Comparison of ENCODE assay signal across 1 fruit fly cellular context in the genomic region with DNA sequence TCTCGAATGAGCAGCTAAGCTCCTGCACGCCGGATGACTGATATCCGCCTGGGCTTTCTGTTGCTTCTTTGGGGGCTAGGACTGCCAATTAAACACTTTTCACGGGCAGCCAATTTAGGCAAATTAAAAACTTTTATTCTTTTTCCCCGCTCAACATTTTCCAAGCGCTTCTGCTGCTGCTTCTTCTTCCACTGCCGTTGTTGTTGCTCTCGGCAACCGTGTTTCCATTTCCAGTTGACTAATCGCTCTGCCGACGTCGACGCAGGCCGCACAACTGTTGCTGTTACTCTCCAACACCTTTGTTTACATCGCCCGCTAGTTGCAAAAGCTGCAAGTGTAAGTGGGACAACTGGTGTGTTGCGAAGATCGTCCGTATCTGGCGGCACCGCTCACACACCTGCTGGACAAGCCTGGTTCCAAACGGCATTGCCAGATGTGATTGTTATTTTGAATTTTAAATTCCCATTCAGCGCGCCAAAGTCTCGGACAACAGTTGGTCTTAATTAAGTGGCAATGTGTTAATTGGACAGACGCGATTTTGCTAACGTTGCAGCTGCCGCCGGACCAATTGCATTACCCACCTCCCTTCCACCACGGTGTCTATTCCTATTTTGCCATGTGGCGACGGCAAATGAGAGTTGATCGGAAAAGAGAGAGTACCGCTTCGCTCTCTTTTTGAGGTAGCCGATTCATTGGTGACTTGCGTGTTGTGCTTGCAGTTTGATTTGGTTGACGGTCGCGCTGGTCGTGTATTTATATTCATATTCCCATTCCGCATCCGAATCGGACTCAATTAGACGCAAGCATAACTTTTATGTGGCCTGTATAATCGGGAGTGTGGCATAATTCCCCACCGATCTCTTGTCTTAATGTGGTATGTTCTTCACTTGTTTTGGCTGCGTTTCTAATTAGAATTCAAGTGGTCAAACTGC.
TF ChIP-seq lines count a peak whose summit lies in the region.

A gene (minus strand): TSS at position 199 of the 932 bp plus-strand sequence.

TF ChIP-seq in whole organism, embryonic, 481 proteins besides CTCF, POLR2A, EP300 and RAD21 (continued from another document and continues in another):
- TF ChIP-seq HmgD (GFP tag; optimal IDR thresholded peaks at IDR 0.05; lab: Kevin White, UChicago) (no peak), Med (GFP tag; lab: Kevin White, UChicago) (peak; percentile 79), CG4360 (GFP tag; IDR thresholded peaks at IDR 0.05; lab: Robert Waterston, UW) (peak; percentile 90), dmrt11E (tag; optimal IDR thresholded peaks at IDR 0.05; lab: Kevin White, UChicago) (no peak), Rfx (GFP tag; IDR thresholded peaks at IDR 0.05; lab: Robert Waterston, UW) (peak; percentile 34; the same call in 1 of the 2 replicates), nerfin-2 (GFP tag; IDR thresholded peaks at IDR 0.05; lab: Robert Waterston, UW; ENCODE audit: partially characterized antibody) (peak; percentile 40; the same call in 1 of the 2 replicates), pfk (GFP tag; optimal IDR thresholded peaks at IDR 0.05; lab: Kevin White, UChicago) (no peak), CG2129 (GFP tag; IDR thresholded peaks at IDR 0.05; lab: Robert Waterston, UW; ENCODE audit: partially characterized antibody) (no peak), CG33557 (GFP tag; optimal IDR thresholded peaks at IDR 0.05; lab: Kevin White, UChicago) (no peak), Hmx (GFP tag; optimal IDR thresholded peaks at IDR 0.05; lab: Kevin White, UChicago) (no peak), CG9817 (tag; optimal IDR thresholded peaks at IDR 0.05; lab: Kevin White, UChicago) (no peak), disco-r (GFP tag; optimal IDR thresholded peaks at IDR 0.05; lab: Kevin White, UChicago) (no peak), Sry-β (GFP tag; optimal IDR thresholded peaks at IDR 0.05; lab: Kevin White, UChicago) (no peak), Deaf1 (tag; optimal IDR thresholded peaks at IDR 0.05; lab: Kevin White, UChicago) (no peak), CG32772 (GFP tag; IDR thresholded peaks at IDR 0.05; lab: Robert Waterston, UW) (no peak), CG15479 (GFP tag; optimal IDR thresholded peaks at IDR 0.05; lab: Kevin White, UChicago) (peak; percentile 88), so (GFP tag; IDR thresholded peaks at IDR 0.05; lab: Robert Waterston, UW) (no peak), sima (GFP tag; optimal IDR thresholded peaks at IDR 0.05; lab: Kevin White, UChicago) (no peak), HmgZ (tag; optimal IDR thresholded peaks at IDR 0.05; lab: Kevin White, UChicago) (peak; percentile 47), CG12071 (GFP tag; optimal IDR thresholded peaks at IDR 0.05; lab: Kevin White, UChicago) (no peak), CG30431 (GFP tag; optimal IDR thresholded peaks at IDR 0.05; lab: Kevin White, UChicago) (no peak), CG16863 (GFP tag; optimal IDR thresholded peaks at IDR 0.05; lab: Kevin White, UChicago) (no peak), CG31365 (tag; optimal IDR thresholded peaks at IDR 0.05; lab: Kevin White, UChicago) (no peak), Asciz (GFP tag; optimal IDR thresholded peaks at IDR 0.05; lab: Kevin White, UChicago) (no peak), ato (GFP tag; IDR thresholded peaks at IDR 0.05; lab: Robert Waterston, UW; ENCODE audit: partially characterized antibody) (peak; percentile 41; the same call in 1 of the 2 replicates), cg (GFP tag; optimal IDR thresholded peaks at IDR 0.05; lab: Kevin White, UChicago) (peak; percentile 13), hth (optimal IDR thresholded peaks at IDR 0.05; lab: Kevin White, UChicago) (no peak), CG32767 (GFP tag; IDR thresholded peaks at IDR 0.05; lab: Robert Waterston, UW) (0 out of 2 replicates have a peak, but pooled peaks have one; percentile 25), amos (GFP tag; IDR thresholded peaks at IDR 0.05; lab: Robert Waterston, UW; ENCODE audit: partially characterized antibody) (peak; percentile 41; the same call in 1 of the 2 replicates), CG1233 (GFP tag; optimal IDR thresholded peaks at IDR 0.05; lab: Kevin White, UChicago) (peak; percentile 9), CG31441 (GFP tag; IDR thresholded peaks at IDR 0.05; lab: Robert Waterston, UW) (no peak), CG13287 (GFP tag; IDR thresholded peaks at IDR 0.05; lab: Robert Waterston, UW; ENCODE audit: partially characterized antibody) (peak; percentile 36; the same call in 1 of the 2 replicates), CG6272 (GFP tag; IDR thresholded peaks at IDR 0.05; lab: Robert Waterston, UW) (no peak), CG13123 (GFP tag; optimal IDR thresholded peaks at IDR 0.05; lab: Kevin White, UChicago) (no peak), CG2678 (tag; optimal IDR thresholded peaks at IDR 0.05; lab: Kevin White, UChicago) (no peak), CG11085 (GFP tag; IDR thresholded peaks at IDR 0.05; lab: Robert Waterston, UW) (no peak), Lpt (GFP tag; optimal IDR thresholded peaks at IDR 0.05; lab: Kevin White, UChicago) (no peak), croc (GFP tag; conservative IDR thresholded peaks at IDR 0.05; lab: Robert Waterston, UW) (no peak), repo (GFP tag; optimal IDR thresholded peaks at IDR 0.05; lab: Kevin White, UChicago) (no peak), CG7839 (tag; optimal IDR thresholded peaks at IDR 0.05; lab: Kevin White, UChicago) (no peak), nau (GFP tag; optimal IDR thresholded peaks at IDR 0.05; lab: Kevin White, UChicago) (no peak), nmo (GFP tag; optimal IDR thresholded peaks at IDR 0.05; lab: Kevin White, UChicago) (peak; percentile 27), CG3407 (GFP tag; optimal IDR thresholded peaks at IDR 0.05; lab: Kevin White, UChicago) (no peak), hbn (GFP tag; IDR thresholded peaks at IDR 0.05; lab: Robert Waterston, UW; ENCODE audit: partially characterized antibody) (peak; percentile 35; the same call in 1 of the 2 replicates), caup (GFP tag; optimal IDR thresholded peaks at IDR 0.05; lab: Kevin White, UChicago; ENCODE audit: severe bottlenecking) (peak; percentile 38), Bteb2 (GFP tag; optimal IDR thresholded peaks at IDR 0.05; lab: Kevin White, UChicago) (no peak), CG3065 (GFP tag; optimal IDR thresholded peaks at IDR 0.05; lab: Kevin White, UChicago) (no peak), CG17612 (GFP tag; IDR thresholded peaks at IDR 0.05; lab: Robert Waterston, UW) (no peak), bbx (GFP tag; IDR thresholded peaks at IDR 0.05; lab: Robert Waterston, UW; ENCODE audit: partially characterized antibody) (peak; percentile 34; the same call in 1 of the 2 replicates), Jarid2 (GFP tag; optimal IDR thresholded peaks at IDR 0.05; lab: Kevin White, UChicago) (no peak), CG8359 (GFP tag; optimal IDR thresholded peaks at IDR 0.05; lab: Kevin White, UChicago; ENCODE audit: borderline replicate concordance) (no peak), CG7556 (GFP tag; optimal IDR thresholded peaks at IDR 0.05; lab: Kevin White, UChicago) (no peak), YL-1 (GFP tag; optimal IDR thresholded peaks at IDR 0.05; lab: Kevin White, UChicago) (peak; percentile 87), fru (optimal IDR thresholded peaks at IDR 0.05; lab: Kevin White, UChicago) (no peak), sob (GFP tag; IDR thresholded peaks at IDR 0.05; lab: Robert Waterston, UW) (no peak), gcm (GFP tag; optimal IDR thresholded peaks at IDR 0.05; lab: Kevin White, UChicago) (no peak), gsb-n (tag; optimal IDR thresholded peaks at IDR 0.05; lab: Kevin White, UChicago) (no peak), CG14860 (GFP tag; IDR thresholded peaks at IDR 0.05; lab: Robert Waterston, UW; ENCODE audit: partially characterized antibody) (no peak), Tbp (GFP tag; optimal IDR thresholded peaks at IDR 0.05; lab: Kevin White, UChicago) (no peak), salm (tag; optimal IDR thresholded peaks at IDR 0.05; lab: Kevin White, UChicago) (no peak), pum (GFP tag; optimal IDR thresholded peaks at IDR 0.05; lab: Kevin White, UChicago) (no peak), CG11695 (GFP tag; IDR thresholded peaks at IDR 0.05; lab: Robert Waterston, UW) (no peak), CG3281 (GFP tag; optimal IDR thresholded peaks at IDR 0.05; lab: Kevin White, UChicago) (peak; percentile 21), her (GFP tag; optimal IDR thresholded peaks at IDR 0.05; lab: Kevin White, UChicago) (peak; percentile 33), CG3838 (GFP tag; optimal IDR thresholded peaks at IDR 0.05; lab: Kevin White, UChicago) (peak; percentile 67), Hr39 (optimal IDR thresholded peaks at IDR 0.05; lab: Kevin White, UChicago) (no peak), Mad (GFP tag; optimal IDR thresholded peaks at IDR 0.05; lab: Kevin White, UChicago) (no peak), trh (GFP tag; optimal IDR thresholded peaks at IDR 0.05; lab: Kevin White, UChicago) (no peak), CG1832 (GFP tag; optimal IDR thresholded peaks at IDR 0.05; lab: Kevin White, UChicago) (peak; percentile 96), Hsf (GFP tag; optimal IDR thresholded peaks at IDR 0.05; lab: Kevin White, UChicago) (no peak), CG4328 (GFP tag; optimal IDR thresholded peaks at IDR 0.05; lab: Kevin White, UChicago) (no peak), CG17385 (GFP tag; optimal IDR thresholded peaks at IDR 0.05; lab: Kevin White, UChicago) (peak; percentile 91), chinmo (GFP tag; IDR thresholded peaks at IDR 0.05; lab: Robert Waterston, UW; ENCODE audit: partially characterized antibody) (peak; percentile 60; the same call in 1 of the 4 replicates), Optix (GFP tag; IDR thresholded peaks at IDR 0.05; lab: Robert Waterston, UW) (no peak), CkIIα-i1 (GFP tag; IDR thresholded peaks at IDR 0.05; lab: Robert Waterston, UW) (no peak), stc (GFP tag; IDR thresholded peaks at IDR 0.05; lab: Robert Waterston, UW) (no peak), unpg (GFP tag; optimal IDR thresholded peaks at IDR 0.05; lab: Kevin White, UChicago) (no peak), nom (GFP tag; optimal IDR thresholded peaks at IDR 0.05; lab: Kevin White, UChicago) (no peak), crc (GFP tag; optimal IDR thresholded peaks at IDR 0.05; lab: Kevin White, UChicago) (no peak), CG10321 (GFP tag; IDR thresholded peaks at IDR 0.05; lab: Robert Waterston, UW) (peak; percentile 99), Gug (GFP tag; IDR thresholded peaks at IDR 0.05; lab: Robert Waterston, UW) (no peak), CG3726 (GFP tag; IDR thresholded peaks at IDR 0.05; lab: Robert Waterston, UW) (no peak), Adf1 (GFP tag; IDR thresholded peaks at IDR 0.05; lab: Robert Waterston, UW) (peak; percentile 99), mirr (GFP tag; optimal IDR thresholded peaks at IDR 0.05; lab: Kevin White, UChicago) (peak; percentile 58), pb (GFP tag; optimal IDR thresholded peaks at IDR 0.05; lab: Kevin White, UChicago) (no peak), Fer3 (tag; optimal IDR thresholded peaks at IDR 0.05; lab: Kevin White, UChicago) (no peak), Atf3 (GFP tag; optimal IDR thresholded peaks at IDR 0.05; lab: Kevin White, UChicago) (no peak), stwl (tag; optimal IDR thresholded peaks at IDR 0.05; lab: Kevin White, UChicago) (peak; percentile 51), Dref (GFP tag; IDR thresholded peaks at IDR 0.05; lab: Robert Waterston, UW) (0 out of 2 replicates have a peak, but pooled peaks have one; percentile 24), NK7.1 (GFP tag; optimal IDR thresholded peaks at IDR 0.05; lab: Kevin White, UChicago) (no peak), CG14965 (GFP tag; optimal IDR thresholded peaks at IDR 0.05; lab: Kevin White, UChicago; ENCODE audit: borderline replicate concordance) (no peak), CG43689 (GFP tag; IDR thresholded peaks at IDR 0.05; lab: Robert Waterston, UW) (no peak), mam (GFP tag; optimal IDR thresholded peaks at IDR 0.05; lab: Kevin White, UChicago) (no peak), insv (GFP tag; optimal IDR thresholded peaks at IDR 0.05; lab: Kevin White, UChicago) (peak in 1 of 2 experiments; percentile 89), CG15514 (GFP tag; optimal IDR thresholded peaks at IDR 0.05; lab: Kevin White, UChicago) (peak; percentile 56), Nf-YC (tag; optimal IDR thresholded peaks at IDR 0.05; lab: Kevin White, UChicago) (no peak), pita (GFP tag; optimal IDR thresholded peaks at IDR 0.05; lab: Kevin White, UChicago) (no peak), CG34422 (GFP tag; IDR thresholded peaks at IDR 0.05; lab: Robert Waterston, UW) (peak; percentile 73; the same call in 2 of the 3 replicates), ttk (GFP tag; IDR thresholded peaks at IDR 0.05; lab: Robert Waterston, UW) (no peak), shn (GFP tag; optimal IDR thresholded peaks at IDR 0.05; lab: Kevin White, UChicago) (peak; percentile 28), pan (optimal IDR thresholded peaks at IDR 0.05; lab: Kevin White, UChicago) (no peak), pan (GFP tag; optimal IDR thresholded peaks at IDR 0.05 in 1 of 2, IDR thresholded peaks at IDR 0.05 in 1 of 2) (no peak), Scr (GFP tag; IDR thresholded peaks at IDR 0.05; lab: Robert Waterston, UW; ENCODE audit: partially characterized antibody) (peak; percentile 36; the same call in 1 of the 2 replicates), CG2120 (GFP tag; optimal IDR thresholded peaks at IDR 0.05; lab: Kevin White, UChicago) (no peak), jigr1 (GFP tag; IDR thresholded peaks at IDR 0.05; lab: Robert Waterston, UW) (no peak), knrl (GFP tag; IDR thresholded peaks at IDR 0.05; lab: Robert Waterston, UW; ENCODE audit: partially characterized antibody) (no peak; the same call in 2 of the 3 replicates), tgo (GFP tag; IDR thresholded peaks at IDR 0.05; lab: Robert Waterston, UW) (no peak), Lim3 (GFP tag; IDR thresholded peaks at IDR 0.05; lab: Robert Waterston, UW) (no peak), tll (GFP tag; optimal IDR thresholded peaks at IDR 0.05; lab: Kevin White, UChicago) (peak in 1 of 2 experiments; percentile 62), pros (GFP tag; optimal IDR thresholded peaks at IDR 0.05; lab: Kevin White, UChicago) (peak; percentile 13), MESR4 (GFP tag; optimal IDR thresholded peaks at IDR 0.05; lab: Kevin White, UChicago) (peak; percentile 20), Nf-YB (GFP tag; optimal IDR thresholded peaks at IDR 0.05; lab: Kevin White, UChicago) (peak; percentile 53), kay (GFP tag; optimal IDR thresholded peaks at IDR 0.05; lab: Kevin White, UChicago) (peak; percentile 89), Stat92E (GFP tag; optimal IDR thresholded peaks at IDR 0.05; lab: Kevin White, UChicago) (peak in 1 of 3 experiments; percentile 65), Ssrp (tag; optimal IDR thresholded peaks at IDR 0.05; lab: Kevin White, UChicago) (no peak), CG3995 (GFP tag; optimal IDR thresholded peaks at IDR 0.05; lab: Kevin White, UChicago) (no peak), D (optimal IDR thresholded peaks at IDR 0.05; lab: Kevin White, UChicago) (peak; percentile 49), D (GFP tag; optimal IDR thresholded peaks at IDR 0.05; lab: Kevin White, UChicago) (no peak), CG1792 (GFP tag; optimal IDR thresholded peaks at IDR 0.05; lab: Kevin White, UChicago) (no peak)
